Worm (Caenorhabditis elegans): ENCODE measurements around the gene mig-23.

- TF ChIP-seq mml-1 (tag; optimal IDR thresholded peaks at IDR 0.05), result no peak
- no peak for TF ChIP-seq ztf-4 (tag; optimal IDR thresholded peaks at IDR 0.05)
- TF ChIP-seq tbx-2 (tag; optimal IDR thresholded peaks at IDR 0.05), result no peak
- TF ChIP-seq elt-2 (tag; optimal IDR thresholded peaks at IDR 0.05), result no peak
- no peak for TF ChIP-seq ceh-82 (tag; optimal IDR thresholded peaks at IDR 0.05)
- no peak for TF ChIP-seq lsy-12 (tag; optimal IDR thresholded peaks at IDR 0.05)
- no peak for TF ChIP-seq unc-62 (GFP tag; optimal IDR thresholded peaks at IDR 0.05)
These were observed 6.5 kb downstream of the mig-23 start for ce11 chrX:5942171-5942570.

Measured in whole organism, L3 larva.